Worm (Caenorhabditis elegans) whole organism, L3 larva: ENCODE data around the gene Y57G11A.5.
A peak's percentile ranks its signal among the peaks of the same experiment; 100 is the strongest.

Experiments used
- ZK546.5 ChIP-seq: sonication (generic microtip); optimal IDR thresholded peaks from 2 replicates; lab custom pipeline; 2017; ENCODE audit warnings: missing biosample characterization, missing genetic modification characterization
- aly-2 ChIP-seq: fragments of 150-350 bp; optimal IDR thresholded peaks from 2 replicates; lab custom pipeline; 2014; ENCODE audit warnings: missing biosample characterization, missing genetic modification characterization
- ceh-28 ChIP-seq: fragments of 150-350 bp; optimal IDR thresholded peaks from 2 replicates; lab custom pipeline; 2014; ENCODE audit warnings: missing biosample characterization, missing genetic modification reagents, missing genetic modification characterization
- ceh-82 ChIP-seq: fragments of 150-350 bp; optimal IDR thresholded peaks from 2 replicates; lab custom pipeline; 2014; ENCODE audit warnings: missing biosample characterization, missing genetic modification characterization
- ceh-9 ChIP-seq: sonication (generic microtip); optimal IDR thresholded peaks from 2 replicates; lab custom pipeline; 2018; ENCODE audit warnings: missing biosample characterization, missing genetic modification characterization
- egl-27 ChIP-seq: sonication (generic microtip); optimal IDR thresholded peaks from 4 replicates; lab custom pipeline; 2017; ENCODE audit warnings: missing biosample characterization, missing genetic modification reagents, missing genetic modification characterization
- egl-5 ChIP-seq: fragments of 150-350 bp; optimal IDR thresholded peaks from 2 replicates; lab custom pipeline; 2017; ENCODE audit warnings: missing biosample characterization, missing genetic modification reagents, missing genetic modification characterization, inconsistent platforms
- elt-1 ChIP-seq: fragments of 150-350 bp; optimal IDR thresholded peaks from 2 replicates; lab custom pipeline; 2014; ENCODE audit warnings: missing biosample characterization, missing genetic modification characterization
- elt-2 ChIP-seq: sonication (generic microtip); optimal IDR thresholded peaks from 2 replicates; lab custom pipeline; 2016; ENCODE audit warnings: missing genetic modification reagents, mild to moderate bottlenecking, missing genetic modification characterization, missing compliant biosample characterization
- eor-1 ChIP-seq, 2 experiments: fragments of 150-350 bp; optimal IDR thresholded peaks; 2 replicates each; lab custom pipeline; 2014 to 2018; ENCODE audit warnings: missing biosample characterization in 2 of 2, missing genetic modification characterization in 2 of 2
- fkh-10 ChIP-seq: sonication (generic microtip); optimal IDR thresholded peaks from 2 replicates; lab custom pipeline; 2017; ENCODE audit warnings: missing biosample characterization, missing genetic modification reagents, missing genetic modification characterization
- fkh-2 ChIP-seq: fragments of 150-350 bp; optimal IDR thresholded peaks from 2 replicates; lab custom pipeline; 2014; ENCODE audit warnings: missing biosample characterization, missing genetic modification reagents, missing genetic modification characterization
- fos-1 ChIP-seq: fragments of 150-350 bp; optimal IDR thresholded peaks from 2 replicates; lab custom pipeline; 2014; ENCODE audit warnings: missing biosample characterization, missing genetic modification characterization
- hmg-11 ChIP-seq: sonication (generic microtip); optimal IDR thresholded peaks from 2 replicates; lab custom pipeline; 2016; ENCODE audit warnings: missing genetic modification characterization, missing compliant biosample characterization
- jun-1 ChIP-seq: fragments of 150-350 bp; optimal IDR thresholded peaks from 2 replicates; lab custom pipeline; 2014; ENCODE audit warnings: missing biosample characterization, missing genetic modification reagents, missing genetic modification characterization
- lin-39 ChIP-seq: fragments of 150-350 bp; optimal IDR thresholded peaks from 2 replicates; lab custom pipeline; 2018; ENCODE audit warnings: missing biosample characterization, missing genetic modification reagents, missing genetic modification characterization
- lsy-12 ChIP-seq: sonication (generic microtip); optimal IDR thresholded peaks from 2 replicates; lab custom pipeline; 2016; ENCODE audit warnings: mild to moderate bottlenecking, missing genetic modification characterization, missing compliant biosample characterization
- mdl-1 ChIP-seq: fragments of 150-350 bp; optimal IDR thresholded peaks from 2 replicates; lab custom pipeline; 2014; ENCODE audit warnings: missing biosample characterization, missing genetic modification characterization
- nfya-1 ChIP-seq: sonication (generic microtip); optimal IDR thresholded peaks from 2 replicates; lab custom pipeline; 2017; ENCODE audit warnings: missing genetic modification characterization, mild to moderate bottlenecking, missing compliant biosample characterization, antibody characterized with exemption, moderate library complexity; ENCODE audit not compliant: insufficient read depth
- nhr-11 ChIP-seq: fragments of 150-350 bp; optimal IDR thresholded peaks from 2 replicates; lab custom pipeline; 2014; ENCODE audit warnings: missing biosample characterization, missing genetic modification characterization
- nhr-23 ChIP-seq: fragments of 150-350 bp; optimal IDR thresholded peaks from 2 replicates; lab custom pipeline; 2014; ENCODE audit warnings: missing biosample characterization, missing genetic modification reagents, missing genetic modification characterization
- nhr-237 ChIP-seq: fragments of 150-350 bp; optimal IDR thresholded peaks from 2 replicates; lab custom pipeline; 2014; ENCODE audit warnings: missing biosample characterization, missing genetic modification characterization
- nhr-25 ChIP-seq: sonication (generic microtip); optimal IDR thresholded peaks from 2 replicates; lab custom pipeline; 2017; ENCODE audit warnings: missing biosample characterization, missing genetic modification characterization
- nhr-28 ChIP-seq: fragments of 150-350 bp; optimal IDR thresholded peaks from 2 replicates; lab custom pipeline; 2014; ENCODE audit warnings: missing biosample characterization, missing genetic modification characterization
- nhr-67 ChIP-seq: fragments of 150-350 bp; optimal IDR thresholded peaks from 2 replicates; lab custom pipeline; 2014; ENCODE audit warnings: missing biosample characterization, missing genetic modification characterization
- skn-1 ChIP-seq: fragments of 150-350 bp; optimal IDR thresholded peaks from 2 replicates; lab custom pipeline; 2014; ENCODE audit warnings: missing biosample characterization, missing genetic modification characterization
- snpc-4 ChIP-seq: fragments of 150-350 bp; optimal IDR thresholded peaks from 2 replicates; lab custom pipeline; 2014; ENCODE audit warnings: missing biosample characterization, missing genetic modification characterization
- tbx-2 ChIP-seq: sonication (generic microtip); optimal IDR thresholded peaks from 2 replicates; lab custom pipeline; 2016; ENCODE audit warnings: mild to moderate bottlenecking, missing genetic modification characterization, missing compliant biosample characterization
- unc-39 ChIP-seq: sonication (generic microtip); optimal IDR thresholded peaks from 4 replicates; lab custom pipeline; 2017; ENCODE audit warnings: missing biosample characterization, missing genetic modification characterization
- unc-62 ChIP-seq: fragments of 150-350 bp; sonication (generic microtip); optimal IDR thresholded peaks from 4 replicates; lab custom pipeline; 2014; ENCODE audit warnings: missing biosample characterization, missing genetic modification reagents, missing genetic modification characterization
- zag-1 ChIP-seq: fragments of 150-350 bp; optimal IDR thresholded peaks from 2 replicates; lab custom pipeline; 2014; ENCODE audit warnings: missing biosample characterization, missing genetic modification characterization
- ztf-11 ChIP-seq: fragments of 150-350 bp; optimal IDR thresholded peaks from 2 replicates; lab custom pipeline; 2014; ENCODE audit warnings: missing biosample characterization, missing genetic modification characterization

Gene Y57G11A.5

ce11 chrIV:14547292-14547691, 35.0 kb upstream of the Y57G11A.5 start:
- TF ChIP-seq nhr-25 (tag; lab: Kevin White, UChicago): no peak
- TF ChIP-seq nhr-11 (tag; lab: Kevin White, UChicago): no peak
- peak; percentile 88 for TF ChIP-seq nfya-1
- TF ChIP-seq lin-39 (tag; lab: Kevin White, UChicago): no peak
- no peak for TF ChIP-seq ZK546.5 (tag; lab: Kevin White, UChicago)
- TF ChIP-seq ceh-82 (tag; lab: Kevin White, UChicago): no peak

DNA sequence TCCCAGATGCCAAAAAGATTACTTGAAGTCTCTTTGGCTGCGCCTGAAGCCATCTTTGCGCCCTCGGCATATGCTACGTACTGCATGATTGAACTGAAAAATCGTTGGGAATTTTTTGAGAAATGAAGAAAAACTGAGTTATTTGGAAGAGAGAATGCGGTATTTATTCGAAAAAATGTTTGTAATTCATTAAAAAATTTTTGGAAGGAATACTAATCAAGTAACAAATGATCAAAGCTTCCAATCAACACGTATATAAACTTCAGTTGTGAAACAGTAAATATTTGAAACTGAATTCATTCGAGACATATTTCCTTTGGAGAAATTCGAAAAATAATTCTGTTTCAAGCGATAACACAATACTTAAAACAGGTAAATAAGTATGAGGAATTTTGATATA, 30.2 kb upstream of the Y57G11A.5 start, which contains the start of gene pals-29:
Gene pals-29 (minus strand): TSS at position 101 of the 400 bp plus-strand sequence.
- TF ChIP-seq nhr-23 (tag; lab: Kevin White, UChicago) (no peak), egl-27 (tag; lab: Kevin White, UChicago) (no peak), jun-1 (tag; lab: Kevin White, UChicago) (no peak), nhr-237 (no peak), ztf-11 (tag; lab: Kevin White, UChicago) (no peak), unc-62 (GFP tag; lab: Kevin White, UChicago) (no peak), unc-39 (tag; lab: Kevin White, UChicago) (no peak), fos-1 (tag; lab: Kevin White, UChicago) (no peak), ZK546.5 (tag; lab: Kevin White, UChicago) (no peak), skn-1 (tag; lab: Kevin White, UChicago) (no peak), elt-2 (tag; lab: Kevin White, UChicago) (no peak), mdl-1 (tag; lab: Kevin White, UChicago) (no peak), eor-1 (tag; optimal IDR thresholded peaks at IDR 0.05; lab: Kevin White, UChicago) (no peak), fkh-10 (no peak), ceh-9 (tag; lab: Kevin White, UChicago) (no peak), tbx-2 (tag; lab: Kevin White, UChicago) (no peak)

- TF ChIP-seq hmg-11 (tag; lab: Kevin White, UChicago) (no peak), ZK546.5 (tag; lab: Kevin White, UChicago) (no peak), fkh-2 (tag; lab: Kevin White, UChicago) (no peak), ceh-28 (tag; lab: Kevin White, UChicago) (no peak), lsy-12 (tag; lab: Kevin White, UChicago) (no peak)
- TF ChIP-seq, all 47 proteins: peak for 0
These were observed 24.6 kb upstream of the Y57G11A.5 start, which contains the start of gene T27E7.5 for ce11 chrIV:14536911-14537310. TSS of gene T27E7.5 (plus strand) at chrIV:14537163.

ce11 chrIV:14534967-14535366, 22.7 kb upstream of the Y57G11A.5 start, which contains the start of gene T27E7.4:
TSS of gene T27E7.4 (minus strand) at chrIV:14535067.
- TF ChIP-seq egl-5 (tag; lab: Kevin White, UChicago) (no peak), jun-1 (tag; lab: Kevin White, UChicago) (no peak), mdl-1 (tag; lab: Kevin White, UChicago) (no peak), ZK546.5 (tag; lab: Kevin White, UChicago) (no peak), ceh-9 (tag; lab: Kevin White, UChicago) (no peak), elt-2 (tag; lab: Kevin White, UChicago) (no peak), aly-2 (tag; lab: Kevin White, UChicago) (no peak), ceh-28 (tag; lab: Kevin White, UChicago) (no peak), snpc-4 (tag; lab: Kevin White, UChicago) (no peak)

DNA sequence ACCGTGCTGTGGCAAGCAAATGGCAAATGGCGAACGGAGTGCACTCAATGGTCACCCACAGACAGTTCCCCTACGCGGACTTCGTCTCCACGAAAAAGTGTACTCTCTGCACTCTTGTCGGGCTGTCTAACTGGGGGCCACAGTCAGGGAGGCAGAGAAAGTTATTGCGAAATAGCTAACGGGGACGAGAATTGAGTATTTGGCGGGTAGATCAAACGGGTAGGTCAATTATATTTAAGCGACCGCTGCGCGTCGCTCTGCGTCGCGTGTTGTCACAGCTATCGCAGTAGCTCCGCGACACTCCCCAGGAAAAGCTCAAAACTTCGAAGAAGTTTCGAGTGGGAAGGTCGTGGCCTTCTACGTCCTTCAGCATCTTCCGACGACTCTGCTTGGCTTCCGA, 20.1 kb upstream of the Y57G11A.5 start:
- no peak for TF ChIP-seq nfya-1
- TF ChIP-seq hmg-11 (tag; lab: Kevin White, UChicago): no peak
- TF ChIP-seq fkh-10: no peak
- TF ChIP-seq zag-1 (tag; lab: Kevin White, UChicago): no peak
- TF ChIP-seq ZK546.5 (tag; lab: Kevin White, UChicago): no peak
- TF ChIP-seq nhr-67 (tag; lab: Kevin White, UChicago): no peak
- no peak for TF ChIP-seq nhr-28 (tag; lab: Kevin White, UChicago)
- TF ChIP-seq fkh-2 (tag; lab: Kevin White, UChicago): no peak
- no peak for TF ChIP-seq elt-1 (tag; lab: Kevin White, UChicago)
- TF ChIP-seq lsy-12 (tag; lab: Kevin White, UChicago): no peak
- no peak for TF ChIP-seq ceh-82 (tag; lab: Kevin White, UChicago)
- no peak for TF ChIP-seq fos-1 (tag; lab: Kevin White, UChicago)
- no peak for TF ChIP-seq nhr-25 (tag; lab: Kevin White, UChicago)
- no peak for TF ChIP-seq lin-39 (tag; lab: Kevin White, UChicago)
- no peak for TF ChIP-seq tbx-2 (tag; lab: Kevin White, UChicago)
- TF ChIP-seq egl-27 (tag; lab: Kevin White, UChicago): no peak
